Fruit fly (Drosophila melanogaster): Measurements from ENCODE around the gene PpD3.
A peak's percentile ranks its signal among the peaks of the same experiment; 100 is the strongest.

PpD3 gene

DNA sequence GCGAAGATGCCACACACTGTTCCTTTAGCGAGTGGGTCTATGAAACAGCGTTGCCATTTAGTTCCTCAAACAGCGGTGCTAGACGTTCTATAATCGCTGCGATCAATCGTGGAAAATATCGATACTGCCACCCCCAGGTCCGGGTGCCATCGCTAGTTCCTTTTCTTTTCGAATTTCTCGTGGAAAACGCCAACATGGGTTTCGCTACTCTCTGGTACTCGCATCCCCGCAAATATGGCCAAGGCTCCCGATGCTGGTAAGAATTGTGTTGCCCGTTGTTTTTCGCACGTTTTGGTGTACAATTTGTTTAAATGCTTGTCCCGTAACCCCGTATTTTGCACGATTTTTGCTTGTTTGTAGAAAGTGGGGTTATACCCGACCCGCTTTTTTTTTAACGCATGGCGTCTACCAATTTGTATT lies 30.3 kb downstream of the PpD3 start, which contains the start of gene RpS29 (continued):
- TF ChIP-seq lbe (GFP tag; optimal IDR thresholded peaks at IDR 0.05) = peak; percentile 58
- no peak for TF ChIP-seq yki (optimal IDR thresholded peaks at IDR 0.05)
- peak; percentile 49 for TF ChIP-seq Nf-YB (GFP tag; optimal IDR thresholded peaks at IDR 0.05)
- no peak for TF ChIP-seq Dfd (GFP tag; optimal IDR thresholded peaks at IDR 0.05)
- TF ChIP-seq CG10959 (GFP tag; IDR thresholded peaks at IDR 0.05) = peak; percentile 41; the same call in 1 of the 2 replicates
- peak; percentile 99 for TF ChIP-seq Ets65A (GFP tag)
- TF ChIP-seq CG15696 (tag; optimal IDR thresholded peaks at IDR 0.05) = peak; percentile 58
- peak; percentile 58; the same call in 1 of the 2 replicates for TF ChIP-seq CG9215 (GFP tag; IDR thresholded peaks at IDR 0.05)
- peak; percentile 87 for TF ChIP-seq Meics (GFP tag; optimal IDR thresholded peaks at IDR 0.05)
- peak; percentile 75 for TF ChIP-seq row (GFP tag; IDR thresholded peaks at IDR 0.05)
- TF ChIP-seq cg (GFP tag; optimal IDR thresholded peaks at IDR 0.05) = no peak
- peak; percentile 88 for TF ChIP-seq CG9609 (GFP tag; optimal IDR thresholded peaks at IDR 0.05)
- TF ChIP-seq CG17361 (GFP tag; IDR thresholded peaks at IDR 0.05) = peak; percentile 68
- peak; percentile 58 for TF ChIP-seq CG8924 (tag; optimal IDR thresholded peaks at IDR 0.05)
- TF ChIP-seq BEAF-32 (GFP tag; optimal IDR thresholded peaks at IDR 0.05) = peak; percentile 98
- TF ChIP-seq CG17186 (GFP tag; optimal IDR thresholded peaks at IDR 0.05) = peak; percentile 90
- TF ChIP-seq MESR4 (GFP tag; optimal IDR thresholded peaks at IDR 0.05) = peak; percentile 99
- no peak for TF ChIP-seq CG8765 (GFP tag; IDR thresholded peaks at IDR 0.05)
- peak; percentile 83 for TF ChIP-seq CG9817 (tag; optimal IDR thresholded peaks at IDR 0.05)
- TF ChIP-seq CG3281 (GFP tag; optimal IDR thresholded peaks at IDR 0.05) = peak; percentile 85
- peak; percentile 82 for TF ChIP-seq chn (GFP tag; optimal IDR thresholded peaks at IDR 0.05)
- no peak for TF ChIP-seq ac (GFP tag; optimal IDR thresholded peaks at IDR 0.05)
- peak; percentile 74; the same call in 2 of the 3 replicates for TF ChIP-seq CG11560 (tag; IDR thresholded peaks at IDR 0.05)
- TF ChIP-seq CG17829 (tag; optimal IDR thresholded peaks at IDR 0.05) = peak; percentile 74
- TF ChIP-seq Sox100B (GFP tag; optimal IDR thresholded peaks at IDR 0.05) = no peak
- TF ChIP-seq ems (GFP tag; optimal IDR thresholded peaks at IDR 0.05) = peak; percentile 84
- peak; percentile 81 for TF ChIP-seq mld (GFP tag; IDR thresholded peaks at IDR 0.05; ENCODE audit: partially characterized antibody)
- peak; percentile 97 for TF ChIP-seq unc-4 (GFP tag; IDR thresholded peaks at IDR 0.05; ENCODE audit: partially characterized antibody)
- TF ChIP-seq br (optimal IDR thresholded peaks at IDR 0.05) = no peak
- peak; percentile 83 for TF ChIP-seq CG6272 (GFP tag; IDR thresholded peaks at IDR 0.05)
- peak; percentile 85 for TF ChIP-seq schlank (tag; optimal IDR thresholded peaks at IDR 0.05)
- TF ChIP-seq CG8281 (tag; optimal IDR thresholded peaks at IDR 0.05) = peak; percentile 8
- peak; percentile 55; the same call in 1 of the 3 replicates for TF ChIP-seq CG2199 (GFP tag; IDR thresholded peaks at IDR 0.05)
- 0 out of 2 replicates have a peak, but pooled peaks have one; percentile 33 for TF ChIP-seq Drgx (GFP tag; IDR thresholded peaks at IDR 0.05)
- peak; percentile 64 for TF ChIP-seq salm (tag; optimal IDR thresholded peaks at IDR 0.05)
- TF ChIP-seq CG5245 (GFP tag; optimal IDR thresholded peaks at IDR 0.05) = peak; percentile 66
- TF ChIP-seq CG31224 (GFP tag; IDR thresholded peaks at IDR 0.05) = no peak
- TF ChIP-seq CG6175 (GFP tag; IDR thresholded peaks at IDR 0.05) = peak; percentile 84
- TF ChIP-seq gce (GFP tag; IDR thresholded peaks at IDR 0.05) = peak; percentile 55; the same call in 1 of the 3 replicates
- peak; percentile 93 for TF ChIP-seq zen2 (GFP tag; IDR thresholded peaks at IDR 0.05; ENCODE audit: partially characterized antibody)
- peak; percentile 87 for TF ChIP-seq Sin3A (optimal IDR thresholded peaks at IDR 0.05)
- peak; percentile 73 for TF ChIP-seq pnt (GFP tag; optimal IDR thresholded peaks at IDR 0.05)
- TF ChIP-seq CG6654 (GFP tag; optimal IDR thresholded peaks at IDR 0.05) = peak; percentile 1
- no peak for TF ChIP-seq tll (GFP tag; optimal IDR thresholded peaks at IDR 0.05)
- no peak; the same call in 1 of the 2 replicates for TF ChIP-seq sens-2 (GFP tag; IDR thresholded peaks at IDR 0.05)
- TF ChIP-seq Atf3 (GFP tag; optimal IDR thresholded peaks at IDR 0.05) = peak; percentile 73

All from whole organism, embryonic.